Fruit fly (Drosophila melanogaster): Measurements from ENCODE around the gene eff.

Gene eff

dm6 chr3R:14731781-14732100 is 9.4 kb downstream of the eff start (continued):
- TF ChIP-seq CHES-1-like (GFP tag; optimal IDR thresholded peaks at IDR 0.05): no peak
- TF ChIP-seq Awh (GFP tag; IDR thresholded peaks at IDR 0.05): no peak
- TF ChIP-seq CG3281 (GFP tag; optimal IDR thresholded peaks at IDR 0.05): no peak
- TF ChIP-seq amos (GFP tag; IDR thresholded peaks at IDR 0.05; ENCODE audit: partially characterized antibody): no peak
- TF ChIP-seq CG10959 (GFP tag; IDR thresholded peaks at IDR 0.05): no peak
- no peak for TF ChIP-seq CG13287 (GFP tag; IDR thresholded peaks at IDR 0.05; ENCODE audit: partially characterized antibody)
- TF ChIP-seq CG1647 (GFP tag; optimal IDR thresholded peaks at IDR 0.05): no peak
- TF ChIP-seq BEAF-32 (GFP tag; optimal IDR thresholded peaks at IDR 0.05): no peak
- TF ChIP-seq Dip3 (GFP tag; optimal IDR thresholded peaks at IDR 0.05): no peak
- TF ChIP-seq Atf6 (GFP tag; IDR thresholded peaks at IDR 0.05): 0 out of 2 replicates have a peak, but pooled peaks have one; percentile 32
- TF ChIP-seq mam (GFP tag; optimal IDR thresholded peaks at IDR 0.05): peak; percentile 7
- no peak for TF ChIP-seq CG12299 (tag; optimal IDR thresholded peaks at IDR 0.05)
- TF ChIP-seq Nf-YC (tag; optimal IDR thresholded peaks at IDR 0.05): peak; percentile 17
- TF ChIP-seq Atf3 (GFP tag; optimal IDR thresholded peaks at IDR 0.05): no peak
- TF ChIP-seq tup (GFP tag; optimal IDR thresholded peaks at IDR 0.05): no peak
- TF ChIP-seq stwl (tag; optimal IDR thresholded peaks at IDR 0.05): no peak
- TF ChIP-seq Ravus (GFP tag; IDR thresholded peaks at IDR 0.05): no peak
- no peak for TF ChIP-seq D19B (GFP tag; optimal IDR thresholded peaks at IDR 0.05)
- TF ChIP-seq tll (GFP tag; optimal IDR thresholded peaks at IDR 0.05): no peak
- peak in 1 of 2 experiments; percentile 28 for TF ChIP-seq Trl (optimal IDR thresholded peaks at IDR 0.05)
- TF ChIP-seq Trl (GFP tag; optimal IDR thresholded peaks at IDR 0.05): no peak
- no peak for TF ChIP-seq Stat92E (GFP tag; optimal IDR thresholded peaks at IDR 0.05)
- peak; percentile 22; the same call in 1 of the 2 replicates for TF ChIP-seq E2f1 (GFP tag; IDR thresholded peaks at IDR 0.05)
- TF ChIP-seq CG4424 (GFP tag; optimal IDR thresholded peaks at IDR 0.05): no peak
- no peak for TF ChIP-seq CG33557 (GFP tag; optimal IDR thresholded peaks at IDR 0.05)
- TF ChIP-seq Pdp1 (GFP tag; optimal IDR thresholded peaks at IDR 0.05): no peak
- TF ChIP-seq CG7963 (GFP tag; IDR thresholded peaks at IDR 0.05; ENCODE audit: partially characterized antibody): no peak
- no peak for TF ChIP-seq pan (optimal IDR thresholded peaks at IDR 0.05)
- peak in 1 of 2 experiments; percentile 14 for TF ChIP-seq pan (GFP tag; optimal IDR thresholded peaks at IDR 0.05 in 1 of 2, IDR thresholded peaks at IDR 0.05 in 1 of 2)
- peak; percentile 21; the same call in 1 of the 2 replicates for TF ChIP-seq Xrp1 (GFP tag; IDR thresholded peaks at IDR 0.05)
- TF ChIP-seq Fer1 (GFP tag; optimal IDR thresholded peaks at IDR 0.05): peak; percentile 30
- peak; percentile 46; the same call in 1 of the 3 replicates for TF ChIP-seq tgo (GFP tag; IDR thresholded peaks at IDR 0.05)
- peak; percentile 13 for TF ChIP-seq lilli (GFP tag; optimal IDR thresholded peaks at IDR 0.05)
- no peak for TF ChIP-seq CG33213 (GFP tag; optimal IDR thresholded peaks at IDR 0.05)
- TF ChIP-seq B-H1 (GFP tag; IDR thresholded peaks at IDR 0.05): no peak
- TF ChIP-seq CG14710 (tag; optimal IDR thresholded peaks at IDR 0.05): no peak
- no peak for TF ChIP-seq CG32532 (GFP tag; IDR thresholded peaks at IDR 0.05)
- no peak for TF ChIP-seq ATbp (GFP tag; optimal IDR thresholded peaks at IDR 0.05)
- peak; percentile 7 for TF ChIP-seq CG13624 (GFP tag; optimal IDR thresholded peaks at IDR 0.05)
- TF ChIP-seq CG30403 (GFP tag; optimal IDR thresholded peaks at IDR 0.05): peak; percentile 19
- TF ChIP-seq p53 (GFP tag; optimal IDR thresholded peaks at IDR 0.05): no peak
- TF ChIP-seq stc (GFP tag; IDR thresholded peaks at IDR 0.05): peak; percentile 33; the same call in 1 of the 2 replicates
- TF ChIP-seq CrebB (tag; optimal IDR thresholded peaks at IDR 0.05): no peak
- TF ChIP-seq CG10147 (GFP tag; optimal IDR thresholded peaks at IDR 0.05): no peak
- TF ChIP-seq Hr51 (GFP tag; optimal IDR thresholded peaks at IDR 0.05): peak in 1 of 2 experiments; percentile 15
- no peak for TF ChIP-seq Scr (GFP tag; IDR thresholded peaks at IDR 0.05; ENCODE audit: partially characterized antibody)
- no peak for TF ChIP-seq org-1 (GFP tag; optimal IDR thresholded peaks at IDR 0.05)
- no peak for TF ChIP-seq CG11696 (GFP tag; IDR thresholded peaks at IDR 0.05)
- TF ChIP-seq run (tag; optimal IDR thresholded peaks at IDR 0.05): no peak
- no peak for TF ChIP-seq NC2α (GFP tag; optimal IDR thresholded peaks at IDR 0.05)
- TF ChIP-seq crp (GFP tag; optimal IDR thresholded peaks at IDR 0.05): no peak

Data from whole organism, embryonic.